Worm (Caenorhabditis elegans): Measurements from ENCODE around the gene cit-1.1.

The cit-1.1 gene

ce11 chrIII:8043784-8044183, 34.2 kb upstream of the cit-1.1 start (continued):
- TF ChIP-seq fkh-3 (tag; optimal IDR thresholded peaks at IDR 0.05) = no peak
- TF ChIP-seq nhr-179 (tag; optimal IDR thresholded peaks at IDR 0.05) = no peak
- TF ChIP-seq F37B4.10 (GFP tag; IDR thresholded peaks at IDR 0.05) = peak; percentile 88; the same call in 1 of the 2 replicates
- no peak for TF ChIP-seq ceh-58 (GFP tag; IDR thresholded peaks at IDR 0.05)
- TF ChIP-seq snpc-1.3 (tag; optimal IDR thresholded peaks at IDR 0.05; ENCODE audit: insufficient read depth) = peak; percentile 89
- peak; percentile 24 for TF ChIP-seq hlh-12 (tag; optimal IDR thresholded peaks at IDR 0.05)
- no peak for TF ChIP-seq nfya-2 (GFP tag; IDR thresholded peaks at IDR 0.05)
- TF ChIP-seq zim-3 (tag; optimal IDR thresholded peaks at IDR 0.05) = peak; percentile 99
- TF ChIP-seq efl-1 (GFP tag; optimal IDR thresholded peaks at IDR 0.05) = peak; percentile 83
- peak; percentile 94 for TF ChIP-seq lir-1 (GFP tag; conservative IDR thresholded peaks at IDR 0.05)
- TF ChIP-seq unc-62 (GFP tag; optimal IDR thresholded peaks at IDR 0.05) = peak; percentile 71
- TF ChIP-seq bed-2 (GFP tag; IDR thresholded peaks at IDR 0.05) = peak; percentile 99
- peak; percentile 97 for TF ChIP-seq madf-10 (tag; optimal IDR thresholded peaks at IDR 0.05)
- TF ChIP-seq cebp-2 (GFP tag; IDR thresholded peaks at IDR 0.05) = no peak
- peak; percentile 96 for TF ChIP-seq lin-54 (GFP tag; optimal IDR thresholded peaks at IDR 0.05)
- TF ChIP-seq nhr-27 (tag; optimal IDR thresholded peaks at IDR 0.05) = no peak
- TF ChIP-seq tbx-9 (tag; optimal IDR thresholded peaks at IDR 0.05; ENCODE audit: borderline replicate concordance) = no peak
- TF ChIP-seq xnd-1 (tag; optimal IDR thresholded peaks at IDR 0.05) = no peak
- peak; percentile 98 for TF ChIP-seq Y79H2A.3 (GFP tag; conservative IDR thresholded peaks at IDR 0.05)
- peak; percentile 98 for TF ChIP-seq athp-1 (tag; optimal IDR thresholded peaks at IDR 0.05)
- peak in 2 of 3 experiments; percentile 69 to 97 for TF ChIP-seq lin-35 (GFP tag; optimal IDR thresholded peaks at IDR 0.05)
- peak; percentile 96 for TF ChIP-seq Y53F4B.3 (GFP tag; IDR thresholded peaks at IDR 0.05)
- no peak for TF ChIP-seq F57A8.1 (GFP tag; optimal IDR thresholded peaks at IDR 0.05)
- peak; percentile 100 for TF ChIP-seq attf-5 (GFP tag; optimal IDR thresholded peaks at IDR 0.05)
- TF ChIP-seq ztf-18 (tag; optimal IDR thresholded peaks at IDR 0.05) = peak; percentile 100
- TF ChIP-seq ekl-4 (GFP tag; IDR thresholded peaks at IDR 0.05) = peak; percentile 93
- peak; percentile 97 for TF ChIP-seq rcor-1 (GFP tag; IDR thresholded peaks at IDR 0.05)
- TF ChIP-seq ceh-79 (tag; optimal IDR thresholded peaks at IDR 0.05) = peak; percentile 51
- TF ChIP-seq ZK185.1 (tag; optimal IDR thresholded peaks at IDR 0.05; ENCODE audit: poor library complexity, severe bottlenecking) = peak; percentile 98
- peak; percentile 95 for TF ChIP-seq akir-1 (GFP tag; optimal IDR thresholded peaks at IDR 0.05)
- peak; percentile 88 for TF ChIP-seq hmg-1.2 (GFP tag; IDR thresholded peaks at IDR 0.05)
- TF ChIP-seq Y56A3A.18 (GFP tag; IDR thresholded peaks at IDR 0.05) = 0 out of 2 replicates have a peak, but pooled peaks have one; percentile 58
- TF ChIP-seq nhr-120 (GFP tag; IDR thresholded peaks at IDR 0.05) = 0 out of 2 replicates have a peak, but pooled peaks have one; percentile 49
- peak; percentile 83 for TF ChIP-seq snpc-4 (GFP tag; optimal IDR thresholded peaks at IDR 0.05)
- peak; percentile 86 to 90 (median 89) for TF ChIP-seq snpc-4 (tag; optimal IDR thresholded peaks at IDR 0.05)
- peak; percentile 96 for TF ChIP-seq nhr-90 (tag; optimal IDR thresholded peaks at IDR 0.05)
- peak; percentile 89 for TF ChIP-seq dpl-1 (GFP tag; optimal IDR thresholded peaks at IDR 0.05)
- TF ChIP-seq C17E4.6 (GFP tag; IDR thresholded peaks at IDR 0.05) = peak; percentile 96
- no peak for TF ChIP-seq gei-17 (GFP tag; optimal IDR thresholded peaks at IDR 0.05)
- TF ChIP-seq cebp-1 (GFP tag; IDR thresholded peaks at IDR 0.05) = peak; percentile 96
- TF ChIP-seq cebp-1 (tag; optimal IDR thresholded peaks at IDR 0.05) = peak; percentile 96
- TF ChIP-seq let-526 (GFP tag; IDR thresholded peaks at IDR 0.05) = peak; percentile 99
- peak; percentile 76 for TF ChIP-seq madf-8 (GFP tag; conservative IDR thresholded peaks at IDR 0.05)
- TF ChIP-seq egl-44 (GFP tag; IDR thresholded peaks at IDR 0.05) = peak; percentile 93
- peak; percentile 100 for TF ChIP-seq ztf-28 (GFP tag; IDR thresholded peaks at IDR 0.05)
- peak; percentile 90; the same call in 1 of the 2 replicates for TF ChIP-seq B0336.3 (GFP tag; IDR thresholded peaks at IDR 0.05)
- peak; percentile 95 for TF ChIP-seq pha-4 (tag; optimal IDR thresholded peaks at IDR 0.05)
- peak; percentile 67; the same call in 1 of the 2 replicates for TF ChIP-seq C06A6.2 (GFP tag; conservative IDR thresholded peaks at IDR 0.05)
- TF ChIP-seq ztf-26 (tag; optimal IDR thresholded peaks at IDR 0.05) = peak; percentile 87
